Fruit fly (Drosophila melanogaster) whole organism, prepupa: Measurements from ENCODE around the gene CG11695.

Experiments used
- Blimp-1 ChIP-seq: fragments of 200-800 bp; sonication (Bioruptor generic); optimal IDR thresholded peaks from 3 replicates; lab custom pipeline; 2017; ENCODE audit warnings: missing biosample characterization, missing genetic modification characterization, mild to moderate bottlenecking, moderate library complexity, missing genetic modification reagents
- CG10631 ChIP-seq: fragments of 200-800 bp; sonication (Bioruptor generic); optimal IDR thresholded peaks from 2 replicates; lab custom pipeline; 2016; ENCODE audit warnings: missing biosample characterization, missing genetic modification characterization
- CG10669 ChIP-seq: fragments of 200-800 bp; sonication (Bioruptor generic); optimal IDR thresholded peaks from 3 replicates; lab custom pipeline; 2018; ENCODE audit warnings: missing biosample characterization, mild to moderate bottlenecking, missing genetic modification characterization, moderate library complexity
- CG11762 ChIP-seq: fragments of 200-800 bp; sonication (Bioruptor generic); optimal IDR thresholded peaks from 3 replicates; lab custom pipeline; 2016; ENCODE audit warnings: missing biosample characterization, missing genetic modification characterization; ENCODE audit not compliant: insufficient read depth
- CG11902 ChIP-seq: fragments of 200-800 bp; sonication (Bioruptor generic); optimal IDR thresholded peaks from 3 replicates; lab custom pipeline; 2016; ENCODE audit warnings: missing biosample characterization, missing genetic modification characterization
- CG15336 ChIP-seq: fragments of 200-800 bp; sonication (Bioruptor generic); IDR thresholded peaks from 2 replicates; pipeline ENCODE4 v1.3.6; 2022; ENCODE audit warnings: missing biosample characterization, missing genetic modification characterization
- CG1621 ChIP-seq: fragments of 200-800 bp; sonication (Bioruptor generic); optimal IDR thresholded peaks from 3 replicates; lab custom pipeline; 2018; ENCODE audit warnings: missing biosample characterization, mild to moderate bottlenecking, missing genetic modification characterization
- CG16779 ChIP-seq: fragments of 200-800 bp; sonication (Bioruptor generic); optimal IDR thresholded peaks from 3 replicates; lab custom pipeline; 2017; ENCODE audit warnings: missing biosample characterization, mild to moderate bottlenecking, missing genetic modification characterization
- CG3032 ChIP-seq: fragments of 200-800 bp; optimal IDR thresholded peaks from 2 replicates; lab custom pipeline; 2019; ENCODE audit warnings: missing biosample characterization, mild to moderate bottlenecking, missing genetic modification characterization, moderate library complexity
- CG31627 ChIP-seq: fragments of 200-800 bp; sonication (Bioruptor generic); optimal IDR thresholded peaks from 3 replicates; lab custom pipeline; 2016; ENCODE audit warnings: missing biosample characterization, missing genetic modification characterization
- CG32006 ChIP-seq: fragments of 200-800 bp; sonication (Bioruptor generic); optimal IDR thresholded peaks from 3 replicates; lab custom pipeline; 2017; ENCODE audit warnings: missing biosample characterization, mild to moderate bottlenecking, missing genetic modification characterization
- CG34406 ChIP-seq: fragments of 200-800 bp; sonication (Bioruptor generic); optimal IDR thresholded peaks from 3 replicates; lab custom pipeline; 2016; ENCODE audit warnings: missing biosample characterization, missing genetic modification characterization
- CG3919 ChIP-seq: fragments of 200-800 bp; sonication (Bioruptor generic); optimal IDR thresholded peaks from 3 replicates; lab custom pipeline; 2016; ENCODE audit warnings: missing biosample characterization, missing genetic modification characterization
- CG6163 ChIP-seq: fragments of 200-800 bp; sonication (Bioruptor generic); IDR thresholded peaks from 3 replicates; pipeline ENCODE4 v1.3.6; 2022; ENCODE audit warnings: missing biosample characterization, missing genetic modification characterization
- CG6792 ChIP-seq: fragments of 200-800 bp; sonication (Bioruptor generic); optimal IDR thresholded peaks from 3 replicates; lab custom pipeline; 2016; ENCODE audit warnings: missing biosample characterization, missing genetic modification characterization
- CG6808 ChIP-seq: fragments of 200-800 bp; sonication (Bioruptor generic); optimal IDR thresholded peaks from 3 replicates; lab custom pipeline; 2017; ENCODE audit warnings: missing biosample characterization, missing genetic modification characterization, mild to moderate bottlenecking, moderate library complexity, missing genetic modification reagents
- CG6854 ChIP-seq: fragments of 200-800 bp; sonication (Bioruptor generic); optimal IDR thresholded peaks from 2 replicates; lab custom pipeline; 2017; ENCODE audit warnings: missing biosample characterization, mild to moderate bottlenecking, missing genetic modification characterization
- CG7368 ChIP-seq: fragments of 200-800 bp; sonication (Bioruptor generic); optimal IDR thresholded peaks from 3 replicates; lab custom pipeline; 2016; ENCODE audit warnings: missing biosample characterization, missing genetic modification characterization
- CG8119 ChIP-seq: fragments of 200-800 bp; sonication (Bioruptor generic); IDR thresholded peaks from 3 replicates; pipeline ENCODE4 v1.3.6; 2022; ENCODE audit warnings: missing biosample characterization, missing genetic modification characterization
- CG8319 ChIP-seq: fragments of 200-800 bp; sonication (Bioruptor generic); optimal IDR thresholded peaks from 3 replicates; lab custom pipeline; 2016; ENCODE audit warnings: missing biosample characterization, missing genetic modification characterization
- CG8632 ChIP-seq: fragments of 200-800 bp; sonication (Bioruptor generic); optimal IDR thresholded peaks from 3 replicates; lab custom pipeline; 2016; ENCODE audit warnings: missing biosample characterization, missing genetic modification characterization
- CG9139 ChIP-seq: fragments of 200-800 bp; sonication (Bioruptor generic); optimal IDR thresholded peaks from 3 replicates; lab custom pipeline; 2017; ENCODE audit warnings: missing biosample characterization, mild to moderate bottlenecking, missing genetic modification characterization
- Eip75B ChIP-seq: fragments of 200-800 bp; sonication (Bioruptor generic); optimal IDR thresholded peaks from 3 replicates; lab custom pipeline; 2016; ENCODE audit warnings: missing biosample characterization, missing genetic modification characterization
- Eip78C ChIP-seq: fragments of 200-800 bp; sonication (Bioruptor generic); peaks from one replicate; lab custom pipeline; 2016; ENCODE audit warnings: missing biosample characterization, missing genetic modification characterization
- Eip93F ChIP-seq: fragments of 200-800 bp; sonication (Bioruptor generic); optimal IDR thresholded peaks from 2 replicates; lab custom pipeline; 2016; ENCODE audit warnings: missing biosample characterization, mild to moderate bottlenecking, missing genetic modification characterization
- Ets21C ChIP-seq: fragments of 200-800 bp; sonication (Bioruptor generic); optimal IDR thresholded peaks from 3 replicates; lab custom pipeline; 2016; ENCODE audit warnings: missing biosample characterization, missing genetic modification characterization
- Ets96B ChIP-seq: fragments of 200-800 bp; optimal IDR thresholded peaks from 2 replicates; lab custom pipeline; 2019; ENCODE audit warnings: missing biosample characterization, mild to moderate bottlenecking, missing genetic modification characterization, moderate library complexity
- Gug ChIP-seq: fragments of 200-800 bp; sonication (Bioruptor generic); IDR thresholded peaks from 2 replicates; pipeline ENCODE4 v1.3.6; 2022; ENCODE audit warnings: missing biosample characterization, missing genetic modification characterization
- Hr38 ChIP-seq: sonication (Bioruptor generic); optimal IDR thresholded peaks from 2 replicates; lab custom pipeline; 2016; ENCODE audit warnings: missing biosample characterization, missing genetic modification characterization
- Hr39 ChIP-seq: fragments of 200-800 bp; sonication (Bioruptor generic); optimal IDR thresholded peaks from 2 replicates; lab custom pipeline; 2016; ENCODE audit warnings: missing biosample characterization, missing genetic modification characterization
- Hr4 ChIP-seq: fragments of 200-800 bp; sonication (Bioruptor generic); optimal IDR thresholded peaks from 3 replicates; lab custom pipeline; 2016; ENCODE audit warnings: missing biosample characterization, missing genetic modification characterization
- Smox ChIP-seq: fragments of 200-800 bp; sonication (Bioruptor generic); optimal IDR thresholded peaks from 3 replicates; lab custom pipeline; 2016; ENCODE audit warnings: missing biosample characterization, missing genetic modification characterization
- Sox102F ChIP-seq: fragments of 200-800 bp; sonication (Bioruptor generic); optimal IDR thresholded peaks from 2 replicates; lab custom pipeline; 2016; ENCODE audit warnings: missing biosample characterization, mild to moderate bottlenecking, missing genetic modification characterization
- Sox14 ChIP-seq: fragments of 200-800 bp; sonication (Bioruptor generic); optimal IDR thresholded peaks from 3 replicates; lab custom pipeline; 2016; ENCODE audit warnings: missing biosample characterization, missing genetic modification characterization
- Sox15 ChIP-seq: fragments of 200-800 bp; sonication (Bioruptor generic); optimal IDR thresholded peaks from 3 replicates; lab custom pipeline; 2016; ENCODE audit warnings: missing biosample characterization, missing genetic modification characterization
- achi ChIP-seq: fragments of 200-800 bp; sonication (Bioruptor generic); optimal IDR thresholded peaks from 3 replicates; lab custom pipeline; 2016; ENCODE audit warnings: missing biosample characterization, missing genetic modification characterization
- cyc ChIP-seq: fragments of 200-800 bp; sonication (Bioruptor generic); optimal IDR thresholded peaks from 3 replicates; lab custom pipeline; 2016; ENCODE audit warnings: missing biosample characterization, missing genetic modification characterization
- dac ChIP-seq: fragments of 200-800 bp; sonication (Bioruptor generic); optimal IDR thresholded peaks from 2 replicates; lab custom pipeline; 2017; ENCODE audit warnings: missing biosample characterization, mild to moderate bottlenecking, missing genetic modification characterization
- dsx ChIP-seq: fragments of 200-800 bp; optimal IDR thresholded peaks from 3 replicates; lab custom pipeline; 2019; ENCODE audit warnings: missing biosample characterization, mild to moderate bottlenecking, missing genetic modification characterization, moderate library complexity; ENCODE audit not compliant: poor library complexity, severe bottlenecking
- eg ChIP-seq: fragments of 200-800 bp; sonication (Bioruptor generic); IDR thresholded peaks from 3 replicates; pipeline ENCODE4 v1.3.6; 2022; ENCODE audit warnings: missing biosample characterization, missing genetic modification characterization
- esn ChIP-seq: fragments of 200-800 bp; sonication (Bioruptor generic); optimal IDR thresholded peaks from 2 replicates; lab custom pipeline; 2016; ENCODE audit warnings: missing biosample characterization, mild to moderate bottlenecking, missing genetic modification characterization, moderate library complexity
- fd85E ChIP-seq: fragments of 200-800 bp; sonication (Bioruptor generic); optimal IDR thresholded peaks from 3 replicates; lab custom pipeline; 2016; ENCODE audit warnings: missing biosample characterization, missing genetic modification characterization
- fkh ChIP-seq: fragments of 200-800 bp; sonication (Bioruptor generic); optimal IDR thresholded peaks from 3 replicates; lab custom pipeline; 2017; ENCODE audit warnings: missing biosample characterization, mild to moderate bottlenecking, missing genetic modification characterization, moderate library complexity
- lz ChIP-seq: fragments of 200-800 bp; sonication (Bioruptor generic); optimal IDR thresholded peaks from 3 replicates; lab custom pipeline; 2016; ENCODE audit warnings: missing biosample characterization, missing genetic modification characterization
- net ChIP-seq: fragments of 200-800 bp; sonication (Bioruptor generic); optimal IDR thresholded peaks from 3 replicates; lab custom pipeline; 2016; ENCODE audit warnings: missing biosample characterization, missing genetic modification characterization
- pdm3 ChIP-seq: fragments of 200-800 bp; sonication (Bioruptor generic); optimal IDR thresholded peaks from 3 replicates; lab custom pipeline; 2016; ENCODE audit warnings: missing biosample characterization, missing genetic modification characterization
- salr ChIP-seq, 2 experiments: fragments of 200-800 bp; sonication (Bioruptor generic); optimal IDR thresholded peaks; 3 replicates each; lab custom pipeline; 2016 to 2018; ENCODE audit warnings: missing biosample characterization in 2 of 2, missing genetic modification characterization in 2 of 2, mild to moderate bottlenecking in 1 of 2
- spab ChIP-seq: fragments of 200-800 bp; sonication (Bioruptor generic); optimal IDR thresholded peaks from 2 replicates; lab custom pipeline; 2017; ENCODE audit warnings: missing biosample characterization, mild to moderate bottlenecking, missing genetic modification characterization, missing genetic modification reagents
- ss ChIP-seq, 2 experiments: fragments of 200-800 bp; sonication (Bioruptor generic); optimal IDR thresholded peaks; 2 replicates in 1 of 2; 3 replicates in 1 of 2; lab custom pipeline; 2017 to 2018; ENCODE audit warnings: mild to moderate bottlenecking in 2 of 2, missing biosample characterization in 2 of 2, missing genetic modification characterization in 2 of 2, moderate library complexity in 1 of 2
- topi ChIP-seq: fragments of 200-800 bp; sonication (Bioruptor generic); optimal IDR thresholded peaks from 3 replicates; lab custom pipeline; 2016; ENCODE audit warnings: missing biosample characterization, missing genetic modification characterization
- vri ChIP-seq: fragments of 200-800 bp; sonication (Bioruptor generic); optimal IDR thresholded peaks from 3 replicates; lab custom pipeline; 2016; ENCODE audit warnings: missing biosample characterization, mild to moderate bottlenecking, missing genetic modification characterization

CG11695 gene

DNA sequence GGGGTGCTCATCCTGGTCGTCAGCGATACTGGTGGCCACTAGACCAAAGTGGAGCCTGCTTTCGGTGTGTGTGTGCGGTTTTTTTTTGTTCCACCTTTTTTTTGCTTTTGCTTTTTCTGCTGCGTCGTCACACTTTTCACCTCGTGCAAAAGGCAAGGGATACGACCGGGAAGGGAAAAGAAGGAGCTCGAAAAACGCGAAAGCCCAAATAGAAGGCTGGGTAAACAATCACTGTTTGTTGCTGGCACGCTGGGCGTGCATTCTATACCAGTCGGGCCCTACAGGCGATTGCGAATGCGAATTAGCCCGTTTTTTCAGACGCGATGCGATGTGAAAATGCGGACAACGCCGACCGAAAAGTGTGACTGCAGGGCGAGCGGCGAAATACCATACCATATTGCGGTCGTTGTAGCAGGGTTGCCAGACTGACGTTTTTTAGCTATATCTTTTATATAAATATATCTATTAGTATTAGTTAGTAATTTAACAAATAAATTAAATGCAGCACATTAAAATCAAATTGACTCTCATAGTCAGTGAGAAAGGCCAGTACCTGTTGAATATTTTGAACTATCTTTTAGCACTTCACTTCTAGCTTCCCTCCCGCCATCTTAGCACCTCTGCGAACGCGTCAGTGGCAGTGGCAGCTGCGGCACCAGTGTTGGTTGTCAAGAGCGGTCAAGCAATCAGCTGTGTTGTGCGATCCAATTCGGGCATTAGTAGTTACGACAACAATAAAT, 6.6 kb upstream of the CG11695 start, which contains the start of the genes Polr2A and CG11699:
Gene Polr2A, minus strand, starts transcription at position 371 of the 740 bp plus-strand sequence.
Gene CG11699, plus strand, starts transcription at position 666 of the 740 bp plus-strand sequence.
- peak; percentile 8 for TF ChIP-seq cyc (GFP tag; lab: Kevin White, UChicago)
- TF ChIP-seq CG11902 (GFP tag; lab: Kevin White, UChicago): peak; percentile 18
- no peak for TF ChIP-seq CG3919 (GFP tag; lab: Kevin White, UChicago)
- peak; percentile 64 for TF ChIP-seq CG6808 (GFP tag; lab: Kevin White, UChicago)
- TF ChIP-seq CG6792 (GFP tag; lab: Kevin White, UChicago): no peak
- TF ChIP-seq CG11762 (GFP tag; lab: Kevin White, UChicago): no peak
- TF ChIP-seq CG6163 (GFP tag; lab: Robert Waterston, UW): peak; percentile 57; the same call in 1 of the 3 replicates
- TF ChIP-seq achi (GFP tag; lab: Kevin White, UChicago): peak; percentile 38
- no peak for TF ChIP-seq spab (GFP tag; lab: Kevin White, UChicago)
- TF ChIP-seq CG1621 (tag; lab: Kevin White, UChicago): no peak
- TF ChIP-seq Eip93F (GFP tag; lab: Kevin White, UChicago): no peak
- TF ChIP-seq Blimp-1 (GFP tag; lab: Kevin White, UChicago): no peak
- no peak for TF ChIP-seq Sox102F (GFP tag; lab: Kevin White, UChicago)
- no peak for TF ChIP-seq fd85E (GFP tag; lab: Kevin White, UChicago)
- no peak for TF ChIP-seq vri (GFP tag; lab: Kevin White, UChicago)
- peak; percentile 19 for TF ChIP-seq esn (GFP tag; lab: Kevin White, UChicago)
- no peak for TF ChIP-seq Eip78C (GFP tag; lab: Kevin White, UChicago)
- no peak for TF ChIP-seq topi (GFP tag; lab: Kevin White, UChicago)
- TF ChIP-seq Smox (GFP tag; lab: Kevin White, UChicago): no peak
- TF ChIP-seq CG34406 (GFP tag; lab: Kevin White, UChicago): no peak
- no peak for TF ChIP-seq Hr39 (GFP tag; lab: Kevin White, UChicago)
- TF ChIP-seq Sox14: peak; percentile 11
- TF ChIP-seq dsx (GFP tag; lab: Kevin White, UChicago): no peak
- no peak for TF ChIP-seq fkh (GFP tag; lab: Kevin White, UChicago)
- TF ChIP-seq CG3032: peak; percentile 48
- TF ChIP-seq Eip75B: no peak
- TF ChIP-seq CG7368 (GFP tag; lab: Kevin White, UChicago): no peak
- peak; percentile 64 to 70 for TF ChIP-seq ss (GFP tag; optimal IDR thresholded peaks at IDR 0.05; lab: Kevin White, UChicago)
- no peak for TF ChIP-seq Ets21C (GFP tag; lab: Kevin White, UChicago)
- TF ChIP-seq CG10669 (GFP tag; lab: Kevin White, UChicago): no peak
- no peak for TF ChIP-seq Hr4 (GFP tag; lab: Kevin White, UChicago)
- peak; percentile 66; the same call in 1 of the 3 replicates for TF ChIP-seq CG8119 (GFP tag; lab: Robert Waterston, UW)
- no peak for TF ChIP-seq dac (GFP tag; lab: Kevin White, UChicago)
- TF ChIP-seq CG32006 (GFP tag; lab: Kevin White, UChicago): peak; percentile 31
- TF ChIP-seq net (GFP tag; lab: Kevin White, UChicago): no peak
- TF ChIP-seq Ets96B (tag; lab: Kevin White, UChicago): peak; percentile 31
- peak; percentile 51 for TF ChIP-seq CG10631 (GFP tag; lab: Kevin White, UChicago)
- TF ChIP-seq pdm3 (GFP tag; lab: Kevin White, UChicago): no peak
- no peak for TF ChIP-seq CG16779 (tag; lab: Kevin White, UChicago)
- TF ChIP-seq Gug (GFP tag; lab: Robert Waterston, UW): peak; percentile 18; the same call in 1 of the 2 replicates
- peak; percentile 38; the same call in 1 of the 3 replicates for TF ChIP-seq eg (GFP tag; lab: Robert Waterston, UW)
- peak; percentile 5 for TF ChIP-seq lz (GFP tag; lab: Kevin White, UChicago)
- peak; percentile 57 for TF ChIP-seq CG15336
- peak; percentile 10 for TF ChIP-seq CG31627 (GFP tag; lab: Kevin White, UChicago)
- peak; percentile 12 for TF ChIP-seq Sox15
- peak; percentile 2 for TF ChIP-seq CG9139
- no peak for TF ChIP-seq CG8632 (GFP tag; lab: Kevin White, UChicago)
- no peak for TF ChIP-seq salr (GFP tag; optimal IDR thresholded peaks at IDR 0.05; lab: Kevin White, UChicago)
- TF ChIP-seq CG8319 (GFP tag; lab: Kevin White, UChicago): no peak
- TF ChIP-seq CG6854 (GFP tag; lab: Kevin White, UChicago): peak; percentile 6
- no peak for TF ChIP-seq Hr38
